Fruit fly (Drosophila melanogaster) whole organism, embryonic: Measurements from ENCODE around the gene CG44001.

Experiments used
- CG1024 ChIP-seq: fragments of 200-800 bp; sonication (Bioruptor generic); IDR thresholded peaks from 2 replicates; pipeline ENCODE4 v1.3.6; 2022; ENCODE audit warnings: missing biosample characterization, missing genetic modification characterization
- CG10462 ChIP-seq: fragments of 200-800 bp; sonication (Bioruptor generic); optimal IDR thresholded peaks from 2 replicates; lab custom pipeline; 2016; ENCODE audit warnings: missing biosample characterization, missing genetic modification characterization
- CG10565 ChIP-seq: fragments of 200-800 bp; sonication (Bioruptor generic); optimal IDR thresholded peaks from 3 replicates; lab custom pipeline; 2016; ENCODE audit warnings: missing biosample characterization, mild to moderate bottlenecking, missing genetic modification characterization
- CG11398 ChIP-seq: fragments of 200-800 bp; sonication (Bioruptor generic); optimal IDR thresholded peaks from 2 replicates; lab custom pipeline; 2016; ENCODE audit warnings: missing biosample characterization, missing genetic modification characterization
- CG11695 ChIP-seq: fragments of 200-800 bp; sonication (Bioruptor generic); IDR thresholded peaks from 3 replicates; pipeline ENCODE4 v1.3.6; 2022; ENCODE audit warnings: missing biosample characterization, missing genetic modification characterization
- CG13287 ChIP-seq: fragments of 200-800 bp; sonication (Bioruptor generic); IDR thresholded peaks from 2 replicates; pipeline ENCODE4 v1.3.6; 2022; ENCODE audit warnings: missing biosample characterization, missing genetic modification characterization; ENCODE audit not compliant: partially characterized antibody
- CG13624 ChIP-seq: fragments of 200-800 bp; sonication (Bioruptor generic); optimal IDR thresholded peaks from 2 replicates; lab custom pipeline; 2016; ENCODE audit warnings: missing biosample characterization, missing genetic modification characterization
- CG17912 ChIP-seq: fragments of 200-800 bp; sonication (Bioruptor generic); optimal IDR thresholded peaks from 2 replicates; lab custom pipeline; 2018; ENCODE audit warnings: missing biosample characterization, mild to moderate bottlenecking, missing genetic modification characterization
- CG18599 ChIP-seq: fragments of 200-800 bp; sonication (Bioruptor generic); optimal IDR thresholded peaks from 3 replicates; lab custom pipeline; 2017; ENCODE audit warnings: missing biosample characterization, missing genetic modification characterization, mild to moderate bottlenecking, moderate library complexity, missing genetic modification reagents
- CG2120 ChIP-seq: fragments of 200-800 bp; sonication (Bioruptor generic); optimal IDR thresholded peaks from 3 replicates; lab custom pipeline; 2016; ENCODE audit warnings: missing biosample characterization, missing genetic modification characterization
- CG31365 ChIP-seq: fragments of 200-800 bp; sonication (Bioruptor generic); optimal IDR thresholded peaks from 2 replicates; lab custom pipeline; 2018; ENCODE audit warnings: missing biosample characterization, mild to moderate bottlenecking, missing genetic modification characterization
- CG32767 ChIP-seq: fragments of 200-800 bp; sonication (Bioruptor generic); IDR thresholded peaks from 2 replicates; pipeline ENCODE4 v1.3.6; 2022; ENCODE audit warnings: missing biosample characterization, missing genetic modification characterization
- CG42726 ChIP-seq: fragments of 200-800 bp; sonication (Bioruptor generic); IDR thresholded peaks from 2 replicates; pipeline ENCODE4 v1.3.6; 2022; ENCODE audit warnings: missing biosample characterization, missing genetic modification characterization; ENCODE audit not compliant: partially characterized antibody
- CG6654 ChIP-seq: fragments of 200-800 bp; sonication (Bioruptor generic); optimal IDR thresholded peaks from 2 replicates; lab custom pipeline; 2017; ENCODE audit warnings: missing biosample characterization, mild to moderate bottlenecking, missing genetic modification characterization
- CG7357 ChIP-seq: fragments of 200-800 bp; sonication (Bioruptor generic); IDR thresholded peaks from 3 replicates; pipeline ENCODE4 v1.3.6; 2022; ENCODE audit warnings: missing biosample characterization, missing genetic modification characterization
- CG7987 ChIP-seq: fragments of 200-800 bp; sonication (Bioruptor generic); optimal IDR thresholded peaks from 2 replicates; lab custom pipeline; 2018; ENCODE audit warnings: missing biosample characterization, mild to moderate bottlenecking, missing genetic modification characterization, moderate library complexity
- CG8281 ChIP-seq: fragments of 200-800 bp; sonication (Bioruptor generic); optimal IDR thresholded peaks from 2 replicates; lab custom pipeline; 2018; ENCODE audit warnings: missing biosample characterization, mild to moderate bottlenecking, missing genetic modification characterization, moderate library complexity
- CG9797 ChIP-seq: fragments of 200-800 bp; sonication (Bioruptor generic); optimal IDR thresholded peaks from 3 replicates; lab custom pipeline; 2018; ENCODE audit warnings: missing biosample characterization, mild to moderate bottlenecking, missing genetic modification characterization
- Dp ChIP-seq: fragments of 200-800 bp; sonication (Bioruptor generic); optimal IDR thresholded peaks from 2 replicates; lab custom pipeline; 2018; ENCODE audit warnings: missing biosample characterization, mild to moderate bottlenecking, missing genetic modification characterization, moderate library complexity
- E2f1 ChIP-seq: fragments of 200-800 bp; sonication (Bioruptor generic); IDR thresholded peaks from 2 replicates; pipeline ENCODE4 v1.3.6; 2022; ENCODE audit warnings: missing biosample characterization, missing genetic modification characterization
- Ets97D ChIP-seq: fragments of 200-800 bp; sonication (Bioruptor generic); optimal IDR thresholded peaks from 3 replicates; lab custom pipeline; 2016; ENCODE audit warnings: missing biosample characterization, missing genetic modification characterization
- Gug ChIP-seq: fragments of 200-800 bp; sonication (Bioruptor generic); IDR thresholded peaks from 4 replicates; pipeline ENCODE4 v1.3.6; 2022; ENCODE audit warnings: missing biosample characterization, missing genetic modification characterization
- Hmr ChIP-seq: fragments of 200-800 bp; sonication (Bioruptor generic); optimal IDR thresholded peaks from 3 replicates; lab custom pipeline; 2017; ENCODE audit warnings: mild to moderate bottlenecking, missing biosample characterization, missing genetic modification reagents, missing genetic modification characterization
- Mad ChIP-seq: fragments of 200-800 bp; sonication (Bioruptor generic); optimal IDR thresholded peaks from 2 replicates; lab custom pipeline; 2016; ENCODE audit warnings: missing biosample characterization, missing genetic modification characterization
- Sox100B ChIP-seq: fragments of 200-800 bp; sonication (Bioruptor generic); optimal IDR thresholded peaks from 3 replicates; lab custom pipeline; 2018; ENCODE audit warnings: missing biosample characterization, mild to moderate bottlenecking, missing genetic modification characterization
- Spps ChIP-seq: fragments of 200-800 bp; sonication (Bioruptor generic); optimal IDR thresholded peaks from 2 replicates; lab custom pipeline; 2018; ENCODE audit warnings: missing biosample characterization, mild to moderate bottlenecking, missing genetic modification characterization
- ap ChIP-seq: fragments of 200-800 bp; sonication (Bioruptor generic); IDR thresholded peaks from 2 replicates; pipeline ENCODE4 v1.3.6; 2022; ENCODE audit warnings: missing biosample characterization, missing genetic modification characterization
- ara ChIP-seq: fragments of 200-800 bp; sonication (Bioruptor generic); IDR thresholded peaks from 2 replicates; pipeline ENCODE4 v1.3.6; 2022; ENCODE audit warnings: missing biosample characterization, missing genetic modification characterization
- cad ChIP-seq: fragments of >200 bp; optimal IDR thresholded peaks from 2 replicates; lab custom pipeline; 2017; ENCODE audit warnings: missing biosample characterization, missing genetic modification characterization
- crc ChIP-seq: fragments of 200-800 bp; sonication (Bioruptor generic); optimal IDR thresholded peaks from 2 replicates; lab custom pipeline; 2016; ENCODE audit warnings: missing biosample characterization, missing genetic modification characterization
- dmrt99B ChIP-seq: fragments of 200-800 bp; sonication (Bioruptor generic); optimal IDR thresholded peaks from 2 replicates; lab custom pipeline; 2018; ENCODE audit warnings: missing biosample characterization, mild to moderate bottlenecking, missing genetic modification characterization, moderate library complexity
- gcm ChIP-seq: fragments of 200-800 bp; sonication (Bioruptor generic); optimal IDR thresholded peaks from 2 replicates; lab custom pipeline; 2019; ENCODE audit warnings: missing biosample characterization, mild to moderate bottlenecking, missing genetic modification characterization, moderate library complexity
- gcm2 ChIP-seq: fragments of 200-800 bp; sonication (Bioruptor generic); optimal IDR thresholded peaks from 2 replicates; lab custom pipeline; 2016; ENCODE audit warnings: missing biosample characterization, missing genetic modification characterization
- hkb ChIP-seq, 2 experiments: fragments of 200-800 bp in 1 of 2; fragments of >200 bp in 1 of 2; sonication (Bioruptor generic) in 1 of 2; IDR thresholded peaks in 1 of 2; optimal IDR thresholded peaks in 1 of 2; 2 replicates each; pipeline versions ENCODE4 v1.3.6 to Lab custom; 2017 to 2022; ENCODE audit warnings: missing biosample characterization in 1 of 2, missing genetic modification characterization in 1 of 2
- knrl ChIP-seq: fragments of 200-800 bp; sonication (Bioruptor generic); IDR thresholded peaks from 3 replicates; pipeline ENCODE4 v1.3.6; 2022; ENCODE audit warnings: missing biosample characterization, missing genetic modification characterization; ENCODE audit not compliant: partially characterized antibody
- odd ChIP-seq: fragments of 200-800 bp; sonication (Bioruptor generic); optimal IDR thresholded peaks from 2 replicates; lab custom pipeline; 2017; ENCODE audit warnings: missing biosample characterization, mild to moderate bottlenecking, missing genetic modification characterization
- org-1 ChIP-seq: fragments of 200-800 bp; sonication (Bioruptor generic); optimal IDR thresholded peaks from 2 replicates; lab custom pipeline; 2017; ENCODE audit warnings: missing biosample characterization, missing genetic modification characterization
- p53 ChIP-seq: fragments of 200-800 bp; sonication (Bioruptor generic); optimal IDR thresholded peaks from 2 replicates; lab custom pipeline; 2016; ENCODE audit warnings: missing biosample characterization, missing genetic modification characterization
- peb ChIP-seq: fragments of 200-800 bp; sonication (Bioruptor generic); IDR thresholded peaks from 2 replicates; pipeline ENCODE4 v1.3.6; 2022; ENCODE audit warnings: missing biosample characterization, missing genetic modification characterization
- prd ChIP-seq, 3 experiments: fragments of >200 bp in 2 of 3; fragments of 200-800 bp in 1 of 3; sonication (Bioruptor generic) in 1 of 3; optimal IDR thresholded peaks in 2 of 3; IDR thresholded peaks in 1 of 3; 2 replicates in 2 of 3; 3 replicates in 1 of 3; pipeline versions ENCODE4 v1.3.6 to Lab custom; 2017 to 2022; ENCODE audit warnings: missing biosample characterization in 1 of 3, missing genetic modification characterization in 1 of 3
- pzg ChIP-seq: fragments of 200-800 bp; sonication (Bioruptor generic); optimal IDR thresholded peaks from 3 replicates; lab custom pipeline; 2018; ENCODE audit warnings: missing biosample characterization, mild to moderate bottlenecking, missing genetic modification characterization, moderate library complexity
- slbo ChIP-seq: fragments of 200-800 bp; sonication (Bioruptor generic); IDR thresholded peaks from 2 replicates; pipeline ENCODE4 v1.3.6; 2022; ENCODE audit warnings: missing biosample characterization, missing genetic modification characterization
- sr ChIP-seq: fragments of 200-800 bp; sonication (Bioruptor generic); IDR thresholded peaks from 3 replicates; pipeline ENCODE4 v1.3.6; 2022; ENCODE audit warnings: missing biosample characterization, missing genetic modification characterization
- ssp ChIP-seq: fragments of 200-800 bp; sonication (Bioruptor generic); IDR thresholded peaks from 2 replicates; pipeline ENCODE4 v1.3.6; 2022; ENCODE audit warnings: missing biosample characterization, missing genetic modification characterization
- tna ChIP-seq: fragments of 200-800 bp; sonication (Bioruptor generic); IDR thresholded peaks from 2 replicates; pipeline ENCODE4 v1.3.6; 2022; ENCODE audit warnings: missing biosample characterization, missing genetic modification characterization; ENCODE audit not compliant: partially characterized antibody
- tx ChIP-seq: fragments of 200-800 bp; sonication (Bioruptor generic); optimal IDR thresholded peaks from 2 replicates; lab custom pipeline; 2016; ENCODE audit warnings: missing biosample characterization, missing genetic modification characterization
- vnd ChIP-seq: fragments of 200-800 bp; sonication (Bioruptor generic); IDR thresholded peaks from 3 replicates; pipeline ENCODE4 v1.3.6; 2022; ENCODE audit warnings: missing biosample characterization, missing genetic modification characterization; ENCODE audit not compliant: partially characterized antibody
- vvl ChIP-seq: fragments of 200-800 bp; sonication (Bioruptor generic); IDR thresholded peaks from 2 replicates; pipeline ENCODE4 v1.3.6; 2022; ENCODE audit warnings: missing biosample characterization, missing genetic modification characterization
- zfh2 ChIP-seq: fragments of 200-800 bp; sonication (Bioruptor generic); optimal IDR thresholded peaks from 2 replicates; lab custom pipeline; 2016; ENCODE audit warnings: missing biosample characterization, missing genetic modification characterization

The CG44001 gene

DNA sequence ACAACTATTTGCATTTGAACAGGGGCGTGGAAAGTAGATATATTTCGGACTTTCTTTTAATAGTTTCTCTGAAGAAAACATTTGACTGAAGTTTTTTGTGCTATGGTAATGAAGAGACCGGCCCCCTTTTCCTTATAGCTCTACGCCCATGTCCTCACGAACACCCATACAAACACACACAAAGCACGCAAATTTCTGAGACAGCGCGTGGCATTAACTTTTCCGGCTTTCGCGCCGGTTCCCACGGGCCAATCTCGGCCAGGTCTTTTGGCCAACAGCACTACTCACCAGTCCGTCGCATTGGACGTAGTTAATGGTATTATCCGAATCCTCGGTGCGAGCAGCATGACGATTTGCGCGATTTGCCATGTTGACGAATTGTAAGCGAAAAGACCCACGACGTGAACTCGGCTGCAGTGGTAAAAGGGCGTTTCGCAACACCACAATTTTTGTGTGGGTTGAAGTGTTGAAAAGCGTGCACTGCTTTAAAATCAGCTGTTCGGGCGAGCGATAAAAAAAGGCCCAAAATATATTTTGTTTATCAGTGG, 9.4 kb downstream of the CG44001 start, which contains the start of gene senju (continued):
- peak; percentile 27; the same call in 1 of the 3 replicates for TF ChIP-seq knrl (GFP tag; lab: Robert Waterston, UW)
- TF ChIP-seq slbo (GFP tag; lab: Robert Waterston, UW) = peak; percentile 83
- TF ChIP-seq CG7987 = peak; percentile 93
- TF ChIP-seq CG10565 (GFP tag; lab: Kevin White, UChicago) = no peak
- TF ChIP-seq CG42726 (GFP tag; lab: Robert Waterston, UW) = peak; percentile 36; the same call in 1 of the 2 replicates
- TF ChIP-seq zfh2 (GFP tag; lab: Kevin White, UChicago) = peak; percentile 90
- peak; percentile 23; the same call in 1 of the 3 replicates for TF ChIP-seq vnd (GFP tag; lab: Robert Waterston, UW)
- peak; percentile 68 for TF ChIP-seq gcm2 (GFP tag; lab: Kevin White, UChicago)
- peak; percentile 75 for TF ChIP-seq CG31365 (tag; lab: Kevin White, UChicago)
- TF ChIP-seq crc (GFP tag; lab: Kevin White, UChicago) = peak; percentile 73
- TF ChIP-seq p53 = peak; percentile 69
- peak; percentile 74 for TF ChIP-seq E2f1 (GFP tag; lab: Robert Waterston, UW)
- no peak for TF ChIP-seq hkb (optimal IDR thresholded peaks at IDR 0.05; lab: Kevin White, UChicago)
- peak; percentile 84 for TF ChIP-seq hkb (GFP tag; IDR thresholded peaks at IDR 0.05; lab: Robert Waterston, UW)
- TF ChIP-seq Hmr (GFP tag; lab: Kevin White, UChicago) = peak; percentile 91
- TF ChIP-seq gcm = peak; percentile 41
- peak; percentile 95 for TF ChIP-seq pzg (GFP tag; lab: Kevin White, UChicago)
- peak; percentile 85 for TF ChIP-seq org-1 (GFP tag; lab: Kevin White, UChicago)
- TF ChIP-seq prd (optimal IDR thresholded peaks at IDR 0.05; lab: Kevin White, UChicago) = no peak
- TF ChIP-seq prd (GFP tag; IDR thresholded peaks at IDR 0.05; lab: Robert Waterston, UW) = peak; percentile 84
- TF ChIP-seq CG1024 (GFP tag; lab: Robert Waterston, UW) = peak; percentile 68
- TF ChIP-seq Sox100B (GFP tag; lab: Kevin White, UChicago) = peak; percentile 69
- TF ChIP-seq Mad (GFP tag; lab: Kevin White, UChicago) = peak; percentile 83
- TF ChIP-seq sr = peak; percentile 88
- peak; percentile 85 for TF ChIP-seq CG11398 (GFP tag; lab: Kevin White, UChicago)
- TF ChIP-seq CG13287 (GFP tag; lab: Robert Waterston, UW) = peak; percentile 69
- TF ChIP-seq CG10462 (GFP tag; lab: Kevin White, UChicago) = peak; percentile 82
- TF ChIP-seq Ets97D (GFP tag; lab: Kevin White, UChicago) = peak; percentile 93
- no peak; the same call in 1 of the 2 replicates for TF ChIP-seq peb (GFP tag; lab: Robert Waterston, UW)
- TF ChIP-seq cad (GFP tag; lab: Kevin White, UChicago) = no peak
- TF ChIP-seq CG17912 (GFP tag; lab: Kevin White, UChicago) = peak; percentile 79
- TF ChIP-seq tna (GFP tag; lab: Robert Waterston, UW) = no peak
- peak; percentile 64; the same call in 1 of the 2 replicates for TF ChIP-seq CG32767
- no peak; the same call in 2 of the 3 replicates for TF ChIP-seq CG7357 (GFP tag; lab: Robert Waterston, UW)
- peak; percentile 79 for TF ChIP-seq ara (GFP tag; lab: Robert Waterston, UW)
- peak; percentile 96 for TF ChIP-seq vvl (GFP tag; lab: Robert Waterston, UW)
- peak; percentile 74 for TF ChIP-seq CG11695 (GFP tag; lab: Robert Waterston, UW)
- TF ChIP-seq Spps (tag; lab: Kevin White, UChicago) = peak; percentile 46
- peak; percentile 78 for TF ChIP-seq dmrt99B
- peak; percentile 96 for TF ChIP-seq CG2120 (GFP tag; lab: Kevin White, UChicago)
- TF ChIP-seq CG9797 = peak; percentile 61
- peak; percentile 89 for TF ChIP-seq CG13624 (GFP tag; lab: Kevin White, UChicago)
- TF ChIP-seq Gug = peak; percentile 81
- TF ChIP-seq CG18599 (GFP tag; lab: Kevin White, UChicago) = peak; percentile 90
- peak; percentile 56 for TF ChIP-seq CG8281
- peak; percentile 46 for TF ChIP-seq Dp (GFP tag; lab: Kevin White, UChicago)
- peak; percentile 75; the same call in 1 of the 2 replicates for TF ChIP-seq ap (GFP tag; lab: Robert Waterston, UW)
- peak; percentile 62 for TF ChIP-seq ssp (GFP tag; lab: Robert Waterston, UW)
- TF ChIP-seq tx (GFP tag; lab: Kevin White, UChicago) = peak; percentile 82
- TF ChIP-seq CG6654 (GFP tag; lab: Kevin White, UChicago) = peak; percentile 60
- peak; percentile 79 for TF ChIP-seq odd (GFP tag; lab: Kevin White, UChicago)
